Worm (Caenorhabditis elegans) whole organism, late embryonic: ENCODE measurements around the gene hpd-1.

Experiments
- ceh-19 ChIP-seq: fragments of 200-800 bp; sonication (Bioruptor generic); optimal IDR thresholded peaks from 2 replicates; lab custom pipeline; 2018; ENCODE audit warnings: mild to moderate bottlenecking, missing genetic modification characterization, missing compliant biosample characterization
- pax-1 ChIP-seq: fragments of 150-350 bp; optimal IDR thresholded peaks from 2 replicates; lab custom pipeline; 2014; ENCODE audit warnings: missing biosample characterization, missing genetic modification characterization
- pqm-1 ChIP-seq: sonication (generic microtip); optimal IDR thresholded peaks from 2 replicates; lab custom pipeline; 2016; ENCODE audit warnings: missing genetic modification characterization, missing compliant biosample characterization
- ref-2 ChIP-seq: sonication (generic microtip); optimal IDR thresholded peaks from 2 replicates; lab custom pipeline; 2016; ENCODE audit warnings: missing genetic modification characterization, missing compliant biosample characterization

- TF ChIP-seq ceh-19 (GFP tag; lab: Kevin White, UChicago) = no peak
- no peak for TF ChIP-seq ref-2 (tag; lab: Kevin White, UChicago)
- no peak for TF ChIP-seq pqm-1 (tag; lab: Kevin White, UChicago)
- no peak for TF ChIP-seq pax-1 (tag; lab: Kevin White, UChicago)
Measured at ce11 chrIII:10534191-10534590, 1.1 kb upstream of the hpd-1 start.
